Worm (Caenorhabditis elegans) whole organism, L1 larva: ENCODE measurements around the gene nlp-34.

Source experiments
- alr-1 ChIP-seq: fragments of 200-800 bp; sonication (Bioruptor generic); optimal IDR thresholded peaks from 2 replicates; lab custom pipeline; 2018; ENCODE audit warnings: borderline replicate concordance, mild to moderate bottlenecking, missing genetic modification characterization, missing compliant biosample characterization
- aly-2 ChIP-seq: fragments of 150-350 bp; optimal IDR thresholded peaks from 2 replicates; lab custom pipeline; 2014; ENCODE audit warnings: missing biosample characterization, missing genetic modification characterization
- blmp-1 ChIP-seq: fragments of 150-350 bp; optimal IDR thresholded peaks from 2 replicates; lab custom pipeline; 2014; ENCODE audit warnings: missing biosample characterization, missing genetic modification characterization
- ceh-63 ChIP-seq: fragments of 200-800 bp; sonication (Bioruptor generic); optimal IDR thresholded peaks from 2 replicates; lab custom pipeline; 2018; ENCODE audit warnings: mild to moderate bottlenecking, missing genetic modification characterization, missing compliant biosample characterization
- ceh-82 ChIP-seq, 3 experiments: fragments of 150-350 bp in 1 of 3; sonication (generic microtip) in 2 of 3; optimal IDR thresholded peaks; 2 replicates each; lab custom pipeline; 2014 to 2017; ENCODE audit warnings: missing biosample characterization in 3 of 3, missing genetic modification characterization in 3 of 3
- ceh-90 ChIP-seq: sonication (generic microtip); optimal IDR thresholded peaks from 2 replicates; lab custom pipeline; 2016; ENCODE audit warnings: missing genetic modification characterization, missing compliant biosample characterization
- ces-1 ChIP-seq: fragments of 150-350 bp; optimal IDR thresholded peaks from 2 replicates; lab custom pipeline; 2014; ENCODE audit warnings: missing biosample characterization, missing genetic modification reagents, missing genetic modification characterization
- dpl-1 ChIP-seq, 3 experiments: fragments of 150-350 bp in 2 of 3; sonication (generic microtip) in 1 of 3; optimal IDR thresholded peaks; 2 replicates each; lab custom pipeline; 2014 to 2017; ENCODE audit warnings: missing biosample characterization in 3 of 3, missing genetic modification characterization in 3 of 3, missing genetic modification reagents in 3 of 3
- dsc-1 ChIP-seq: sonication (generic microtip); optimal IDR thresholded peaks from 2 replicates; lab custom pipeline; 2016; ENCODE audit warnings: mild to moderate bottlenecking, missing genetic modification characterization, missing compliant biosample characterization
- efl-1 ChIP-seq, 4 experiments: fragments of 150-350 bp; optimal IDR thresholded peaks in 3 of 4; peaks in 1 of 4; 1 replicate in 1 of 4; 2 replicates in 3 of 4; lab custom pipeline; 2014; ENCODE audit warnings: missing biosample characterization in 2 of 4, missing genetic modification characterization in 2 of 4, missing genetic modification reagents in 2 of 4
- egl-13 ChIP-seq: sonication (generic microtip); optimal IDR thresholded peaks from 2 replicates; lab custom pipeline; 2016; ENCODE audit warnings: missing genotype, missing genetic modification reagents, missing genetic modification characterization, missing compliant biosample characterization
- egl-27 ChIP-seq, 2 experiments: fragments of 150-350 bp in 1 of 2; sonication (generic microtip); optimal IDR thresholded peaks; 3 replicates each; lab custom pipeline; 2017 to 2018; ENCODE audit warnings: missing biosample characterization in 2 of 2, missing genetic modification characterization in 2 of 2, missing genetic modification reagents in 2 of 2
- ets-5 ChIP-seq: fragments of 200-800 bp; sonication (Bioruptor generic); IDR thresholded peaks from 2 replicates; pipeline ENCODE4 v1.3.6; 2022; ENCODE audit warnings: missing genetic modification characterization, missing compliant biosample characterization
- grh-1 ChIP-seq: fragments of 200-800 bp; sonication (Bioruptor generic); IDR thresholded peaks from 2 replicates; pipeline ENCODE4 v1.3.6; 2022; ENCODE audit warnings: missing genetic modification reagents, missing genetic modification characterization, missing compliant biosample characterization
- hlh-4 ChIP-seq: sonication (generic microtip); optimal IDR thresholded peaks from 2 replicates; lab custom pipeline; 2016; ENCODE audit warnings: mild to moderate bottlenecking, missing genetic modification characterization, missing compliant biosample characterization
- hpl-2 ChIP-seq: fragments of 150-350 bp; optimal IDR thresholded peaks from 2 replicates; lab custom pipeline; 2014; ENCODE audit warnings: missing biosample characterization, missing genetic modification reagents, missing genetic modification characterization
- irx-1 ChIP-seq: sonication (generic microtip); optimal IDR thresholded peaks from 2 replicates; lab custom pipeline; 2016; ENCODE audit warnings: missing genetic modification characterization, missing compliant biosample characterization
- jun-1 ChIP-seq: fragments of 150-350 bp; optimal IDR thresholded peaks from 2 replicates; lab custom pipeline; 2014; ENCODE audit warnings: missing biosample characterization, missing genetic modification reagents, missing genetic modification characterization
- lin-35 ChIP-seq, 2 experiments: fragments of 150-350 bp; optimal IDR thresholded peaks; 2 replicates each; lab custom pipeline; 2014; ENCODE audit warnings: missing biosample characterization in 2 of 2, missing genetic modification characterization in 2 of 2, missing genetic modification reagents in 2 of 2
- lsy-2 ChIP-seq, 2 experiments: fragments of 150-350 bp; optimal IDR thresholded peaks; 2 replicates each; lab custom pipeline; 2014; ENCODE audit warnings: missing biosample characterization in 2 of 2, missing genetic modification characterization in 2 of 2
- mef-2 ChIP-seq: fragments of 150-350 bp; optimal IDR thresholded peaks from 2 replicates; lab custom pipeline; 2014; ENCODE audit warnings: missing biosample characterization, missing genetic modification characterization
- nhr-12 ChIP-seq: sonication (generic microtip); optimal IDR thresholded peaks from 2 replicates; lab custom pipeline; 2017; ENCODE audit warnings: missing biosample characterization, missing genetic modification characterization
- nhr-71 ChIP-seq: sonication (generic microtip); optimal IDR thresholded peaks from 2 replicates; lab custom pipeline; 2016; ENCODE audit warnings: mild to moderate bottlenecking, missing genetic modification characterization, moderate library complexity, missing compliant biosample characterization
- nhr-76 ChIP-seq: sonication (generic microtip); optimal IDR thresholded peaks from 2 replicates; lab custom pipeline; 2017; ENCODE audit warnings: missing biosample characterization, missing genetic modification characterization
- snpc-4 ChIP-seq: fragments of 150-350 bp; optimal IDR thresholded peaks from 2 replicates; lab custom pipeline; 2014; ENCODE audit warnings: missing biosample characterization, missing genetic modification characterization
- sup-37 ChIP-seq: fragments of 200-800 bp; sonication (Bioruptor generic); optimal IDR thresholded peaks from 2 replicates; lab custom pipeline; 2018; ENCODE audit warnings: mild to moderate bottlenecking, missing genetic modification characterization, missing compliant biosample characterization
- swsn-7 ChIP-seq: sonication (generic microtip); optimal IDR thresholded peaks from 2 replicates; lab custom pipeline; 2016; ENCODE audit warnings: missing genetic modification characterization, missing compliant biosample characterization
- tlp-1 ChIP-seq: fragments of 150-350 bp; optimal IDR thresholded peaks from 2 replicates; lab custom pipeline; 2014; ENCODE audit warnings: missing biosample characterization, missing genetic modification characterization
- unc-62 ChIP-seq: fragments of 150-350 bp; optimal IDR thresholded peaks from 2 replicates; lab custom pipeline; 2014; ENCODE audit warnings: missing biosample characterization, missing genetic modification reagents, missing genetic modification characterization
- unc-86 ChIP-seq: sonication (generic microtip); optimal IDR thresholded peaks from 2 replicates; lab custom pipeline; 2016; ENCODE audit warnings: missing genetic modification characterization, missing compliant biosample characterization
- ztf-11 ChIP-seq, 2 experiments: sonication (generic microtip); optimal IDR thresholded peaks; 2 replicates each; lab custom pipeline; 2016 to 2017; ENCODE audit warnings: missing genetic modification characterization in 2 of 2, missing biosample characterization in 1 of 2, missing compliant biosample characterization in 1 of 2
- ztf-4 ChIP-seq: fragments of 150-350 bp; optimal IDR thresholded peaks from 2 replicates; lab custom pipeline; 2014; ENCODE audit warnings: missing biosample characterization, missing genetic modification characterization

nlp-34 gene

ce11 chrV:4018591-4018990 is 39.7 kb upstream of the nlp-34 start:
- no peak for TF ChIP-seq alr-1 (tag; lab: Kevin White, UChicago)
- no peak for TF ChIP-seq efl-1 (optimal IDR thresholded peaks at IDR 0.05; lab: Kevin White, UChicago)
- TF ChIP-seq efl-1 (GFP tag; optimal IDR thresholded peaks at IDR 0.05 in 1 of 2; lab: Kevin White, UChicago), result peak in 1 of 2 experiments; percentile 62
- TF ChIP-seq, all 84 proteins: peak for 1

- no peak for TF ChIP-seq dsc-1 (tag; lab: Kevin White, UChicago)
- no peak for TF ChIP-seq swsn-7 (tag; lab: Kevin White, UChicago)
- no peak for TF ChIP-seq ces-1 (GFP tag; lab: Kevin White, UChicago)
- TF ChIP-seq mef-2 (tag; lab: Kevin White, UChicago), result no peak
- no peak for TF ChIP-seq nhr-76 (tag; lab: Kevin White, UChicago)
- TF ChIP-seq, all 84 proteins: peak for 0
Measured at ce11 chrV:4016780-4017179, 37.8 kb upstream of the nlp-34 start, which contains the start of gene srw-89. TSS of gene srw-89 (plus strand) at chrV:4017080.

ce11 chrV:4010170-4010569 is 31.2 kb upstream of the nlp-34 start, which contains the start of gene srh-4:
TSS of gene srh-4 (plus strand) at chrV:4010470.
- TF ChIP-seq sup-37 (GFP tag; lab: Kevin White, UChicago) (no peak), aly-2 (tag; lab: Kevin White, UChicago) (no peak), irx-1 (tag; lab: Kevin White, UChicago) (no peak)

DNA sequence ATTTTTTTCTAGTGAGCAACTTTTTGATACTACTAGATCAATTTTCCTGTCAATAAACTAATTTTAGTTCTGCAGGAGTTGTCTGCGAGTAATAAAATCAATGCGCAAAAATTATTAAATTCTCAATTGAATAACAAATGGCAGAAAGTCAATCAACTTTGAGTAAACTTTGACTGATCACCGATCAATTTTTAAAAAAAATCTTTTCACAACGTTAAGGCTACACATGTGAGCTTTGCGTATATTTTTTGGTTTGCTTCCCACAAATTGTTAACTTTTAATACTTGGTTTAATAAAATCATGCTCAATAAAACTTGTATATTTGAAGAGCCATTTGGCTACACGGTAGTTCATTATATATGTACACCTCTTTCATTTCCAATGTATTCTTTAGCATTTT is 29.0 kb upstream of the nlp-34 start, which contains the start of gene srh-7:
TSS of gene srh-7 (plus strand) at position 301 of the 400 bp plus-strand sequence.
- TF ChIP-seq tlp-1 (tag; lab: Kevin White, UChicago), result no peak
- TF ChIP-seq egl-13 (tag; lab: Kevin White, UChicago), result no peak
- no peak for TF ChIP-seq ceh-90 (tag; lab: Kevin White, UChicago)
- TF ChIP-seq, all 84 proteins: peak for 0

ce11 chrV:4005219-4005618 is 26.3 kb upstream of the nlp-34 start, which contains the start of gene srh-8:
TSS of gene srh-8 (plus strand) at chrV:4005519.
- TF ChIP-seq ceh-82 (tag; optimal IDR thresholded peaks at IDR 0.05; lab: Kevin White, UChicago) (no peak), lin-35 (GFP tag; optimal IDR thresholded peaks at IDR 0.05; lab: Kevin White, UChicago) (no peak), egl-13 (tag; lab: Kevin White, UChicago) (no peak), nhr-12 (no peak), unc-86 (tag; lab: Kevin White, UChicago) (no peak), snpc-4 (tag; lab: Kevin White, UChicago) (no peak), ets-5 (GFP tag; lab: Robert Waterston, UW) (no peak), alr-1 (tag; lab: Kevin White, UChicago) (no peak), grh-1 (GFP tag; lab: Robert Waterston, UW) (no peak), hlh-4 (tag; lab: Kevin White, UChicago) (no peak), unc-62 (no peak), hpl-2 (GFP tag; lab: Kevin White, UChicago) (no peak), jun-1 (tag; lab: Kevin White, UChicago) (no peak), dpl-1 (GFP tag; optimal IDR thresholded peaks at IDR 0.05; lab: Kevin White, UChicago) (no peak), ceh-63 (GFP tag; lab: Kevin White, UChicago) (no peak), lsy-2 (tag; optimal IDR thresholded peaks at IDR 0.05; lab: Kevin White, UChicago) (no peak), egl-27 (tag; optimal IDR thresholded peaks at IDR 0.05; lab: Kevin White, UChicago) (no peak)

DNA sequence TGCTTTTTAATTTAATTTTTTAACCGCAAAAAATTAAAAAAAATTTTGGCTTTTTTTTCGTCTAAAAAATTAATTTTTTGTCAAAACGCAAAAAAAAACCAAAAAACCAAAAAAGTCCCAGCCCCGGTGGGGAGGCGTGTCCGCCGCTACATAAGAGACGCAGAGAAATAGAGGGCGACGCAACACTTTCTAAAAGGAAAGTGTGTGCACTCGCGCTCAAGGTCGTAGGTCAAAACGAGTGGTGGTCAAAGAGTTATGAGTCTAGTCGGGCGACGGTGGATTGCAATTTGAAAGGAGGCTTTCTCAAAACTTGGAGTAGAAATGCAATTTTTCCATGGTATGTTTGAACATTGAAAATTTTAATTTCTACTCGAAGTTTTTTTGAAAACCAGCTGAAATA is 25.6 kb upstream of the nlp-34 start:
- TF ChIP-seq ztf-4 (tag; lab: Kevin White, UChicago), result no peak
- TF ChIP-seq blmp-1 (tag; lab: Kevin White, UChicago), result peak; percentile 63
- no peak for TF ChIP-seq dsc-1 (tag; lab: Kevin White, UChicago)
- no peak for TF ChIP-seq nhr-71 (tag; lab: Kevin White, UChicago)
- no peak for TF ChIP-seq ztf-11 (tag; optimal IDR thresholded peaks at IDR 0.05; lab: Kevin White, UChicago)
- TF ChIP-seq, all 84 proteins: peak for 1
